Worm (Caenorhabditis elegans) whole organism, late embryonic: ENCODE results near the gene C27H5.6.

Experiments
- C38D4.7 ChIP-seq: fragments of 200-800 bp; sonication (Bioruptor generic); optimal IDR thresholded peaks from 2 replicates; lab custom pipeline; 2018; ENCODE audit warnings: mild to moderate bottlenecking, missing genetic modification characterization, moderate library complexity, missing compliant biosample characterization
- K09A11.1 ChIP-seq: sonication (generic microtip); optimal IDR thresholded peaks from 2 replicates; lab custom pipeline; 2017; ENCODE audit warnings: antibody characterized with exemption, mild to moderate bottlenecking, missing genetic modification characterization, missing compliant biosample characterization; ENCODE audit not compliant: insufficient read depth
- Y22D7AL.16 ChIP-seq: sonication (generic microtip); optimal IDR thresholded peaks from 2 replicates; lab custom pipeline; 2016; ENCODE audit warnings: missing genetic modification characterization, missing compliant biosample characterization
- ama-1 ChIP-seq: fragments of 150-350 bp; optimal IDR thresholded peaks from 2 replicates; lab custom pipeline; 2014
- ceh-2 ChIP-seq: sonication (generic microtip); optimal IDR thresholded peaks from 2 replicates; lab custom pipeline; 2016; ENCODE audit warnings: missing genotype, missing genetic modification characterization, missing compliant biosample characterization
- ceh-22 ChIP-seq: sonication (generic microtip); optimal IDR thresholded peaks from 2 replicates; lab custom pipeline; 2017; ENCODE audit warnings: missing biosample characterization, missing genetic modification characterization
- ceh-24 ChIP-seq: sonication (generic microtip); optimal IDR thresholded peaks from 2 replicates; lab custom pipeline; 2016; ENCODE audit warnings: mild to moderate bottlenecking, missing genetic modification characterization, missing compliant biosample characterization
- ceh-30 ChIP-seq: fragments of 150-350 bp; optimal IDR thresholded peaks from 2 replicates; lab custom pipeline; 2014; ENCODE audit warnings: missing biosample characterization, missing genetic modification characterization
- ceh-31 ChIP-seq: sonication (generic microtip); optimal IDR thresholded peaks from 2 replicates; lab custom pipeline; 2016; ENCODE audit warnings: missing genetic modification characterization, missing compliant biosample characterization
- ceh-34 ChIP-seq: sonication (generic microtip); optimal IDR thresholded peaks from 2 replicates; lab custom pipeline; 2016; ENCODE audit warnings: mild to moderate bottlenecking, missing genetic modification characterization, missing compliant biosample characterization
- ceh-45 ChIP-seq: fragments of 200-800 bp; sonication (Bioruptor generic); IDR thresholded peaks from 2 replicates; pipeline ENCODE4 v1.3.6; 2022; ENCODE audit warnings: missing genetic modification reagents, missing genetic modification characterization, missing compliant biosample characterization
- ceh-48 ChIP-seq: sonication (generic microtip); optimal IDR thresholded peaks from 2 replicates; lab custom pipeline; 2016; ENCODE audit warnings: missing genetic modification characterization, inconsistent platforms, missing compliant biosample characterization
- ceh-6 ChIP-seq: fragments of 200-800 bp; sonication (Bioruptor generic); optimal IDR thresholded peaks from 2 replicates; lab custom pipeline; 2018; ENCODE audit warnings: mild to moderate bottlenecking, missing genetic modification characterization, missing compliant biosample characterization
- che-1 ChIP-seq: sonication (generic microtip); optimal IDR thresholded peaks from 2 replicates; lab custom pipeline; 2016; ENCODE audit warnings: mild to moderate bottlenecking, missing genetic modification characterization, missing compliant biosample characterization
- dmd-4 ChIP-seq: sonication (generic microtip); optimal IDR thresholded peaks from 2 replicates; lab custom pipeline; 2016; ENCODE audit warnings: borderline replicate concordance, missing genetic modification characterization, missing compliant biosample characterization
- elt-2 ChIP-seq: sonication (generic microtip); optimal IDR thresholded peaks from 2 replicates; lab custom pipeline; 2016; ENCODE audit warnings: missing genetic modification reagents, missing genetic modification characterization, missing compliant biosample characterization
- elt-4 ChIP-seq: sonication (generic microtip); optimal IDR thresholded peaks from 2 replicates; lab custom pipeline; 2016; ENCODE audit warnings: missing genetic modification characterization, missing compliant biosample characterization
- ets-4 ChIP-seq: sonication (generic microtip); optimal IDR thresholded peaks from 2 replicates; lab custom pipeline; 2016; ENCODE audit warnings: missing genetic modification characterization, missing compliant biosample characterization
- fkh-6 ChIP-seq: sonication (generic microtip); optimal IDR thresholded peaks from 2 replicates; lab custom pipeline; 2016; ENCODE audit warnings: missing genetic modification characterization, missing compliant biosample characterization
- hlh-13 ChIP-seq: fragments of 200-800 bp; sonication (Bioruptor generic); optimal IDR thresholded peaks from 2 replicates; lab custom pipeline; 2018; ENCODE audit warnings: mild to moderate bottlenecking, missing genetic modification characterization, missing compliant biosample characterization
- hlh-15 ChIP-seq: sonication (generic microtip); optimal IDR thresholded peaks from 2 replicates; lab custom pipeline; 2016; ENCODE audit warnings: missing genetic modification characterization, missing compliant biosample characterization
- hlh-6 ChIP-seq: sonication (generic microtip); optimal IDR thresholded peaks from 2 replicates; lab custom pipeline; 2016; ENCODE audit warnings: missing genotype, missing genetic modification characterization, missing compliant biosample characterization
- lim-6 ChIP-seq: sonication (generic microtip); optimal IDR thresholded peaks from 2 replicates; lab custom pipeline; 2016; ENCODE audit warnings: missing genetic modification characterization, missing compliant biosample characterization
- lin-11 ChIP-seq: fragments of 200-800 bp; sonication (Bioruptor generic); optimal IDR thresholded peaks from 2 replicates; lab custom pipeline; 2018; ENCODE audit warnings: mild to moderate bottlenecking, missing genetic modification characterization, missing compliant biosample characterization
- mec-3 ChIP-seq: sonication (generic microtip); optimal IDR thresholded peaks from 2 replicates; lab custom pipeline; 2016; ENCODE audit warnings: borderline replicate concordance, missing genetic modification characterization, missing compliant biosample characterization
- nfya-1 ChIP-seq: sonication (generic microtip); optimal IDR thresholded peaks from 2 replicates; lab custom pipeline; 2017; ENCODE audit warnings: missing genetic modification characterization, mild to moderate bottlenecking, missing compliant biosample characterization, antibody characterized with exemption, moderate library complexity
- nhr-232 ChIP-seq: sonication (generic microtip); optimal IDR thresholded peaks from 2 replicates; lab custom pipeline; 2016; ENCODE audit warnings: missing genetic modification characterization, missing compliant biosample characterization
- npax-4 ChIP-seq: sonication (generic microtip); optimal IDR thresholded peaks from 2 replicates; lab custom pipeline; 2016; ENCODE audit warnings: missing genetic modification characterization, missing compliant biosample characterization
- odd-2 ChIP-seq: sonication (generic microtip); optimal IDR thresholded peaks from 2 replicates; lab custom pipeline; 2017; ENCODE audit warnings: antibody characterized with exemption, mild to moderate bottlenecking, missing genetic modification characterization, missing compliant biosample characterization
- pax-1 ChIP-seq: fragments of 150-350 bp; optimal IDR thresholded peaks from 2 replicates; lab custom pipeline; 2014; ENCODE audit warnings: missing biosample characterization, missing genetic modification characterization
- pqm-1 ChIP-seq: sonication (generic microtip); optimal IDR thresholded peaks from 2 replicates; lab custom pipeline; 2016; ENCODE audit warnings: missing genetic modification characterization, missing compliant biosample characterization
- pros-1 ChIP-seq: fragments of 150-350 bp; optimal IDR thresholded peaks from 2 replicates; lab custom pipeline; 2014; ENCODE audit warnings: missing biosample characterization, missing genetic modification reagents, missing genetic modification characterization
- ref-2 ChIP-seq: sonication (generic microtip); optimal IDR thresholded peaks from 2 replicates; lab custom pipeline; 2016; ENCODE audit warnings: missing genetic modification characterization, missing compliant biosample characterization
- rnt-1 ChIP-seq: sonication (generic microtip); optimal IDR thresholded peaks from 2 replicates; lab custom pipeline; 2016; ENCODE audit warnings: missing genetic modification characterization, missing compliant biosample characterization
- sox-4 ChIP-seq: sonication (generic microtip); optimal IDR thresholded peaks from 2 replicates; lab custom pipeline; 2017; ENCODE audit warnings: mild to moderate bottlenecking, missing genetic modification characterization, inconsistent platforms, missing compliant biosample characterization
- tbx-7 ChIP-seq: sonication (generic microtip); optimal IDR thresholded peaks from 2 replicates; lab custom pipeline; 2016; ENCODE audit warnings: missing genotype, missing genetic modification characterization, missing compliant biosample characterization
- unc-42 ChIP-seq: sonication (generic microtip); optimal IDR thresholded peaks from 2 replicates; lab custom pipeline; 2016; ENCODE audit warnings: missing genotype, missing genetic modification characterization, missing compliant biosample characterization
- unc-55 ChIP-seq: sonication (generic microtip); optimal IDR thresholded peaks from 2 replicates; lab custom pipeline; 2017; ENCODE audit warnings: missing biosample characterization, missing genetic modification reagents, missing genetic modification characterization

The C27H5.6 gene

DNA sequence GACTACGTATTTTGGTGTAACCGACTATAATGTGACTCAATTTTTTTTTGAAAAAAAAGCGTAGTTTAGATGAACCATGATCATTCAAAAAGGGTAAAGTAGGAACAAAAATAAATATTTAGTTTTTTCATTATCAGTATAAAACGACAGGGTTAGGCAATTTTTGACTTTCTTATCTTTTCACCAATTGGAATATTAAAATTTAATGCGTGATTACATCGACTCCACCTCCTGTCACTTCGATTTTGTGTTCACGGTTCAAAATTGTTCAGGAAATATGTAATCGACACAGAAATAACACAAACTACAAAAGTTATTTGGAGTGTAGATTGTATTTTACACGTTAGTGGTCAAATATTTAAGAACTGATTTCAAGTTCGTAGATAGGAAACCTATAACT lies 20.2 kb downstream of the C27H5.6 start:
- TF ChIP-seq mec-3 (tag; lab: Kevin White, UChicago), result no peak
- no peak for TF ChIP-seq pros-1 (tag; lab: Kevin White, UChicago)
- no peak for TF ChIP-seq rnt-1 (tag; lab: Kevin White, UChicago)
- TF ChIP-seq ceh-45 (GFP tag; lab: Robert Waterston, UW), result no peak
- TF ChIP-seq odd-2 (tag; lab: Kevin White, UChicago), result no peak
- no peak for TF ChIP-seq che-1
- TF ChIP-seq C38D4.7, result no peak
- TF ChIP-seq ceh-31, result no peak
- TF ChIP-seq ceh-24, result no peak
- TF ChIP-seq unc-42 (tag; lab: Kevin White, UChicago), result no peak
- TF ChIP-seq lim-6 (tag; lab: Kevin White, UChicago), result no peak
- no peak for TF ChIP-seq nfya-1 (tag; lab: Kevin White, UChicago)
- no peak for TF ChIP-seq pqm-1 (tag; lab: Kevin White, UChicago)
- TF ChIP-seq Y22D7AL.16 (tag; lab: Kevin White, UChicago), result no peak

DNA sequence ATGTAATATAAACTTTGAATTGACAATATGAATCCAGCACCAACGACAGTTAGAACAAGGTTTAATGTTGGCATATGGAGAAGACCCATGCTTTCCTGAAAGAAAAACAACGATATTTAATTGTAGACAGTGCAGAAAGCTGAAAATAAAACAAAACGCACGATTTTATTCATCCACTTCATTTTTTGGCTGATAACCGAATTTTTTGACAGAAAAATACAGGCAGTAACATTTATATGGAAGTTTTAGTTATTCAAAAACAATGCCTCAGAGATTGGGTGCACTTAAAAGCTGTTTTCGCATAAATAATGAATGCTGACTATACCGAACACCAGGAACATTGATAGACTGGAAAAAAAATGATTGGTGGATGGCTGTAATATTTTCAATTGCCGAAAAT lies 21.3 kb downstream of the C27H5.6 start, which contains the start of gene mfsd-13.2:
Gene mfsd-13.2, minus strand, starts transcription at position 101 of the 400 bp plus-strand sequence.
- TF ChIP-seq tbx-7 (no peak), ref-2 (no peak), unc-55 (no peak), elt-4 (no peak), pax-1 (tag; lab: Kevin White, UChicago) (no peak)
- TF ChIP-seq, all 69 proteins: peak for 0

DNA sequence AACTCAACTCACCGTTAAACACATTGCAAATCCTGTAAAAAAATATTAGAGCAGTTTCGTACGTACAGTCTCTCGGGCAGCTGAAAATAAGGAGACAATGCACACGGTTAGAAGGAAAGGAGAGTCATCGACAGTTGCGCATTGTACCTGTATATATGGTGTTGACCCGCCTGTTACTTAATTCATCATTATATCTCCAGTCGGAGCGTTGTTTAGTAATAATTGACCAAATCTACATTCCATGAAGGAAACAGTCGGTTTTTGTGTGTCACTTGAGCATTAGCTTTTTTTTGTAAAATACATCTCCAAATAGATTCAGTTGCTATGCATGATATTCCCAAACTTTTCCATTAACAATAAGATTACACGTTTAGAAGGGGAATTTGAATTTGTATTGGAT lies 25.5 kb downstream of the C27H5.6 start, which contains the start of gene C27H5.12:
Gene C27H5.12, minus strand, starts transcription at position 101 of the 400 bp plus-strand sequence.
- TF ChIP-seq elt-4 (no peak), ceh-22 (tag; lab: Kevin White, UChicago) (no peak)
- TF ChIP-seq, all 69 proteins: peak for 0

DNA sequence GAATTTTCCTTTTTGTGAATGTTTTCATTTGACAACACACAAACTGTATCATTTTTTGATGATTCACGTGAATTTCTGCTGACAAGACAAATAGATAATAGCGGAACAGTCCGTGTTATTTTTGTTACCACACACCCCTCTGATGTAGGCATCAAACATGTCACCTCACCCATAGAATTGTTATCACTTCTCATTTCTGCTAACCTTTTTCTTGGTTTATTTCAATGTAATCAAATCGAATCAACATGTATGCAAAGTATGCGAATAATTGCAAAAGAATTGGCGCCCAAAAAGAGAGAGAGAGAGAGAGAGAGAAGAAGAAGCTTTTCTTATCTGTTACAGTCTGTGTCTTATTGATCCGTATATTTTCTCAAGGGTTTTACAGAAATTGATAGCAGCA lies 29.6 kb downstream of the C27H5.6 start:
- TF ChIP-seq npax-4 (tag; lab: Kevin White, UChicago), result no peak
- TF ChIP-seq elt-2 (tag; lab: Kevin White, UChicago), result peak; percentile 61

DNA sequence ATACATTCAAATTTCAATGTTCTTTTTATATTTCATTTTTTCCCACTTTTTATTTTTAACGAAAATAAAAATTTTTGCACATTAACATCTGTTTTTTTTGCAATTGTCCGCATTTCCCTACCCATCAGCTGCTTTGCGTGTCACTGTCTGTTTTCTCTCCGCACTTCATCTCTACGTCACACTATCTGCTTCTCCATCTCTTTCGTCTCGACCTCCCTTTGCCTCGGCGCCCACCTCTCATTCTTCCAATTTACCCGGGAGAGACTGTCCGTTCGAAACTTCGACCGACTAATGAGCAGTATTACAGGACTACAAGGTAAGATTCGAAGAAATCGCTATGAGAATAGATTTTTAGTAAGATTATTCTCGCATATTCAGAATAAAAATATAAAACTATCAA lies 31.6 kb downstream of the C27H5.6 start, which contains the start of gene C27H5.2:
Gene C27H5.2, plus strand, starts transcription at position 190 of the 400 bp plus-strand sequence.
- peak; percentile 47 for TF ChIP-seq ama-1 (lab: Kevin White, UChicago)
- TF ChIP-seq elt-4, result no peak

ce11 chrII:7154711-7155110 lies 32.3 kb downstream of the C27H5.6 start:
- TF ChIP-seq ceh-24 (no peak), elt-4 (no peak), mec-3 (tag; lab: Kevin White, UChicago) (no peak), ceh-30 (tag; lab: Kevin White, UChicago) (no peak), tbx-7 (no peak), K09A11.1 (tag; lab: Kevin White, UChicago) (no peak)

DNA sequence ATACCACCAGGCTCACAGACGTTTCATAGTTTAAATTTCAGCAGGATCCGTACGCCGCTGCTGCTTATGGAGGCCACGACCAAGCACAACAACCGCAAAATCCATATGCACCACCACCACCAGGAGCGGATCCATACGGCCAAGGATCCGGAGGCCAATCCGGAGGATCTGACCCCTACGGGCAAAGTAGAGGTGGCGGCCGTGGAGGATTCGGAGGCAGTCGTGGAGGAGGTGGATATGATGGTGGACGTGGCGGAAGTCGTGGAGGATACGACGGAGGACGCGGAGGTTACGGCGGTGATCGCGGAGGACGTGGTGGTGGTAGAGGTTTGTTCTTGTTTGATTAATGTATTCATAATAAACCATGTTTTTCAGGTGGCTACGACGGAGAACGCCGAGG lies 33.9 kb downstream of the C27H5.6 start:
- peak; percentile 17 for TF ChIP-seq ceh-6 (GFP tag; lab: Kevin White, UChicago)

- TF ChIP-seq ref-2 (peak; percentile 73), hlh-15 (tag; lab: Kevin White, UChicago) (no peak), fkh-6 (peak; percentile 23), lin-11 (peak; percentile 30), ceh-34 (tag; lab: Kevin White, UChicago) (peak; percentile 76), rnt-1 (tag; lab: Kevin White, UChicago) (peak; percentile 76), nhr-232 (tag; lab: Kevin White, UChicago) (peak; percentile 20), sox-4 (tag; lab: Kevin White, UChicago) (peak; percentile 58), K09A11.1 (tag; lab: Kevin White, UChicago) (peak; percentile 51), npax-4 (tag; lab: Kevin White, UChicago) (peak; percentile 10), ets-4 (tag; lab: Kevin White, UChicago) (peak; percentile 64), dmd-4 (tag; lab: Kevin White, UChicago) (no peak), ceh-2 (peak; percentile 62), hlh-13 (GFP tag; lab: Kevin White, UChicago) (no peak), hlh-6 (tag; lab: Kevin White, UChicago) (peak; percentile 9), ceh-48 (peak; percentile 32), ceh-31 (peak; percentile 76)
These were observed 34.9 kb downstream of the C27H5.6 start, which contains the start of gene fust-1 for ce11 chrII:7151969-7152631. Gene fust-1 (plus strand): TSS chrII:7152581.
